2 fruit fly cellular contexts compared by ENCODE assay signal in the genomic region with DNA sequence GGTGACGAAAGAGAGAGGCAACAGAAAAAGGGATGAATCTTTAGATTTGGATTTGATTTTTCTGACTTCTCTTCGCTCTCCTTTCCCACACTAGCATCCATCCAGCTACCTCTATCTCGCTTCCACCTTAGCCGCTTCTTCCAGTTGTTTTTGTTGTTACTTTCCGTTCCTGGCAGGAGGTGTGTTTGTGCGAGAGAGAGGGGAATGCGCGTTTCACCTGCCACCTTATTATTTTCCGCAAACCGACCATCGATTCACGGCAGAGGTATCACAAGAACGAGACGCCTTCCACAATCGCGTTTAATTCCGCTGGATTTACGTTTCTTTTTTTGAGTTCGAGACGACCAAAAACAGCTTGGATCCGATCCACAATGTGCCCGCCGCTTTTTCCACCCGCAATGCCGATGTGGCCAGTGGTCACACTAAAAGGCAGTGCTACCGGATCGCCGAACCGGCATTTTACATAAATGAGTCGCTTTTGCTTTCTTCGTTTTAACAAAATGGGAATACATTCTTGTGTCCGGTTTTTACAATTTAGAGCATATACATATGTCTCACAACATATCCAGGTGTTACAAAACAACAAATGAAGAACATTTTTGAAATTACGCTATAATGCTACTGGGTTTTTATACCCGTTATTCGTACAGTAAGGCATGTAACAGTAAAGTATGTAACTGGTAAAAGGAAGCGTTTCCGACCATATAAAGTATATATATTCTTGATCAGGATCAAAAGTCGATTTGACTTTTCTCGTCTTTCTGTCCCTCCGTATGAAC.
A peak's percentile ranks its signal among the peaks of the same experiment; 100 is the strongest.
TF ChIP-seq lines count a peak whose summit lies in the region.

alpha-Man-Ia (minus strand) TSS at position 392 of the 779 bp plus-strand sequence.

TF ChIP-seq in whole organism, embryonic, 481 proteins besides CTCF, POLR2A, EP300 and RAD21 (continued from another document and continues in another):
- TF ChIP-seq CG7786 (GFP tag; optimal IDR thresholded peaks at IDR 0.05; lab: Kevin White, UChicago) (no peak), maf-S (GFP tag; optimal IDR thresholded peaks at IDR 0.05; lab: Kevin White, UChicago) (no peak), Ets97D (GFP tag; optimal IDR thresholded peaks at IDR 0.05; lab: Kevin White, UChicago) (peak; percentile 62), mirr (GFP tag; optimal IDR thresholded peaks at IDR 0.05; lab: Kevin White, UChicago) (no peak), hb (GFP tag; IDR thresholded peaks at IDR 0.05; lab: Robert Waterston, UW; ENCODE audit: partially characterized antibody) (no peak), Ptx1 (GFP tag; IDR thresholded peaks at IDR 0.05; lab: Robert Waterston, UW) (no peak), NC2β (GFP tag; optimal IDR thresholded peaks at IDR 0.05; lab: Kevin White, UChicago) (no peak), CG12391 (tag; optimal IDR thresholded peaks at IDR 0.05; lab: Kevin White, UChicago) (peak; percentile 34), da (GFP tag; optimal IDR thresholded peaks at IDR 0.05; lab: Kevin White, UChicago) (no peak), sim (GFP tag; IDR thresholded peaks at IDR 0.05; lab: Robert Waterston, UW) (no peak), CG2875 (GFP tag; optimal IDR thresholded peaks at IDR 0.05; lab: Kevin White, UChicago) (no peak), CG6654 (GFP tag; optimal IDR thresholded peaks at IDR 0.05; lab: Kevin White, UChicago) (no peak), oc (tag; optimal IDR thresholded peaks at IDR 0.05; lab: Kevin White, UChicago) (no peak), fd64A (GFP tag; optimal IDR thresholded peaks at IDR 0.05; lab: Kevin White, UChicago) (no peak), CG32772 (GFP tag; IDR thresholded peaks at IDR 0.05; lab: Robert Waterston, UW) (no peak), unc-4 (GFP tag; IDR thresholded peaks at IDR 0.05; lab: Robert Waterston, UW; ENCODE audit: partially characterized antibody) (no peak), MESR4 (GFP tag; optimal IDR thresholded peaks at IDR 0.05; lab: Kevin White, UChicago) (peak; percentile 51), CG10209 (GFP tag; optimal IDR thresholded peaks at IDR 0.05; lab: Kevin White, UChicago) (no peak), Fer2 (tag; optimal IDR thresholded peaks at IDR 0.05; lab: Kevin White, UChicago) (no peak), CG10274 (GFP tag; optimal IDR thresholded peaks at IDR 0.05; lab: Kevin White, UChicago) (no peak), HLH3B (GFP tag; IDR thresholded peaks at IDR 0.05; lab: Robert Waterston, UW) (no peak), ttk (GFP tag; IDR thresholded peaks at IDR 0.05; lab: Robert Waterston, UW) (no peak), jumu (GFP tag; optimal IDR thresholded peaks at IDR 0.05; lab: Kevin White, UChicago) (peak; percentile 26), CG34422 (GFP tag; IDR thresholded peaks at IDR 0.05; lab: Robert Waterston, UW) (peak; percentile 82), CG2202 (tag; optimal IDR thresholded peaks at IDR 0.05; lab: Kevin White, UChicago) (no peak), dpn (GFP tag; optimal IDR thresholded peaks at IDR 0.05; lab: Kevin White, UChicago) (peak; percentile 22 to 41), z (GFP tag; IDR thresholded peaks at IDR 0.05; lab: Robert Waterston, UW) (no peak), lab (GFP tag; optimal IDR thresholded peaks at IDR 0.05; lab: Kevin White, UChicago) (peak; percentile 1), CG11398 (GFP tag; optimal IDR thresholded peaks at IDR 0.05; lab: Kevin White, UChicago) (no peak), Drgx (GFP tag; IDR thresholded peaks at IDR 0.05; lab: Robert Waterston, UW) (no peak), sima (GFP tag; optimal IDR thresholded peaks at IDR 0.05; lab: Kevin White, UChicago) (no peak), disco-r (GFP tag; optimal IDR thresholded peaks at IDR 0.05; lab: Kevin White, UChicago) (no peak), HmgD (GFP tag; optimal IDR thresholded peaks at IDR 0.05; lab: Kevin White, UChicago) (peak; percentile 39), slp2 (GFP tag; optimal IDR thresholded peaks at IDR 0.05; lab: Kevin White, UChicago) (no peak), CG3163 (GFP tag; optimal IDR thresholded peaks at IDR 0.05; lab: Kevin White, UChicago) (no peak), CG6689 (GFP tag; IDR thresholded peaks at IDR 0.05; lab: Robert Waterston, UW) (no peak), NK7.1 (GFP tag; optimal IDR thresholded peaks at IDR 0.05; lab: Kevin White, UChicago) (no peak), crp (GFP tag; optimal IDR thresholded peaks at IDR 0.05; lab: Kevin White, UChicago) (peak in 1 of 2 experiments; percentile 27), CG15601 (tag; optimal IDR thresholded peaks at IDR 0.05; lab: Kevin White, UChicago) (no peak), CG7271 (tag; optimal IDR thresholded peaks at IDR 0.05; lab: Kevin White, UChicago) (no peak), Nf-YB (GFP tag; optimal IDR thresholded peaks at IDR 0.05; lab: Kevin White, UChicago) (no peak), salm (tag; optimal IDR thresholded peaks at IDR 0.05; lab: Kevin White, UChicago) (no peak), CG12942 (GFP tag; optimal IDR thresholded peaks at IDR 0.05; lab: Kevin White, UChicago) (peak; percentile 21), fd96Cb (tag; optimal IDR thresholded peaks at IDR 0.05; lab: Kevin White, UChicago) (no peak), CG8924 (tag; optimal IDR thresholded peaks at IDR 0.05; lab: Kevin White, UChicago) (no peak), CG13296 (GFP tag; optimal IDR thresholded peaks at IDR 0.05; lab: Kevin White, UChicago) (no peak), CG6175 (GFP tag; IDR thresholded peaks at IDR 0.05; lab: Robert Waterston, UW) (no peak), row (GFP tag; IDR thresholded peaks at IDR 0.05; lab: Robert Waterston, UW) (peak; percentile 47), Oli (tag; optimal IDR thresholded peaks at IDR 0.05; lab: Kevin White, UChicago) (peak; percentile 7), Rx (GFP tag; IDR thresholded peaks at IDR 0.05; lab: Robert Waterston, UW) (no peak), CG6683 (GFP tag; optimal IDR thresholded peaks at IDR 0.05; lab: Kevin White, UChicago) (no peak), eyg (GFP tag; optimal IDR thresholded peaks at IDR 0.05; lab: Kevin White, UChicago) (no peak), kay (GFP tag; optimal IDR thresholded peaks at IDR 0.05; lab: Kevin White, UChicago) (no peak), nom (GFP tag; optimal IDR thresholded peaks at IDR 0.05; lab: Kevin White, UChicago) (no peak), rib (GFP tag; IDR thresholded peaks at IDR 0.05; lab: Robert Waterston, UW) (no peak), lov (optimal IDR thresholded peaks at IDR 0.05; lab: Kevin White, UChicago) (no peak), lov (GFP tag; IDR thresholded peaks at IDR 0.05; lab: Robert Waterston, UW) (no peak), Atf3 (GFP tag; optimal IDR thresholded peaks at IDR 0.05; lab: Kevin White, UChicago) (peak; percentile 8), stc (GFP tag; IDR thresholded peaks at IDR 0.05; lab: Robert Waterston, UW) (no peak), Hr78 (GFP tag; optimal IDR thresholded peaks at IDR 0.05; lab: Kevin White, UChicago) (no peak), Ets65A (GFP tag; lab: Kevin White, UChicago) (peak; percentile 92), hbn (GFP tag; IDR thresholded peaks at IDR 0.05; lab: Robert Waterston, UW; ENCODE audit: partially characterized antibody) (0 out of 2 replicates have a peak, but pooled peaks have one; percentile 10), nau (GFP tag; optimal IDR thresholded peaks at IDR 0.05; lab: Kevin White, UChicago) (no peak), CG2120 (GFP tag; optimal IDR thresholded peaks at IDR 0.05; lab: Kevin White, UChicago) (peak; percentile 40)

TF ChIP-seq in whole organism, prepupa, 60 proteins besides CTCF, POLR2A, EP300 and RAD21 (continued from another document):
- TF ChIP-seq CG6163 (GFP tag; IDR thresholded peaks at IDR 0.05; lab: Robert Waterston, UW) = peak; percentile 33; the same call in 2 of the 3 replicates
- TF ChIP-seq CG34406 (GFP tag; optimal IDR thresholded peaks at IDR 0.05; lab: Kevin White, UChicago) = no peak
- TF ChIP-seq Smox (GFP tag; optimal IDR thresholded peaks at IDR 0.05; lab: Kevin White, UChicago) = peak; percentile 13
- peak; percentile 68 for TF ChIP-seq Eip78C (GFP tag; lab: Kevin White, UChicago)
- no peak for TF ChIP-seq CG6808 (GFP tag; optimal IDR thresholded peaks at IDR 0.05; lab: Kevin White, UChicago)
- TF ChIP-seq CG10669 (GFP tag; optimal IDR thresholded peaks at IDR 0.05; lab: Kevin White, UChicago) = no peak
- TF ChIP-seq topi (GFP tag; optimal IDR thresholded peaks at IDR 0.05; lab: Kevin White, UChicago) = no peak
- no peak for TF ChIP-seq Hr38 (GFP tag; optimal IDR thresholded peaks at IDR 0.05; lab: Kevin White, UChicago)
- no peak for TF ChIP-seq CG7368 (GFP tag; optimal IDR thresholded peaks at IDR 0.05; lab: Kevin White, UChicago)
- TF ChIP-seq Blimp-1 (GFP tag; optimal IDR thresholded peaks at IDR 0.05; lab: Kevin White, UChicago) = no peak
- TF ChIP-seq CG6854 (GFP tag; optimal IDR thresholded peaks at IDR 0.05; lab: Kevin White, UChicago) = peak; percentile 2
- TF ChIP-seq Sox102F (GFP tag; optimal IDR thresholded peaks at IDR 0.05; lab: Kevin White, UChicago) = no peak
- TF ChIP-seq CG3032 (tag; optimal IDR thresholded peaks at IDR 0.05; lab: Kevin White, UChicago) = peak; percentile 19
- peak; percentile 30 for TF ChIP-seq Sox14 (GFP tag; optimal IDR thresholded peaks at IDR 0.05; lab: Kevin White, UChicago)
- TF ChIP-seq lz (GFP tag; optimal IDR thresholded peaks at IDR 0.05; lab: Kevin White, UChicago) = peak; percentile 6
- peak; percentile 34 for TF ChIP-seq Hr4 (GFP tag; optimal IDR thresholded peaks at IDR 0.05; lab: Kevin White, UChicago)
- peak; percentile 49 for TF ChIP-seq svp (GFP tag; lab: Kevin White, UChicago)
- no peak for TF ChIP-seq Ets96B (tag; optimal IDR thresholded peaks at IDR 0.05; lab: Kevin White, UChicago)
- TF ChIP-seq CG9139 (GFP tag; optimal IDR thresholded peaks at IDR 0.05; lab: Kevin White, UChicago) = no peak
- TF ChIP-seq dac (GFP tag; optimal IDR thresholded peaks at IDR 0.05; lab: Kevin White, UChicago) = no peak
- TF ChIP-seq CG16779 (tag; optimal IDR thresholded peaks at IDR 0.05; lab: Kevin White, UChicago) = no peak
- TF ChIP-seq Hr39 (GFP tag; optimal IDR thresholded peaks at IDR 0.05; lab: Kevin White, UChicago) = peak; percentile 16
- no peak for TF ChIP-seq fd85E (GFP tag; optimal IDR thresholded peaks at IDR 0.05; lab: Kevin White, UChicago)
- no peak for TF ChIP-seq fd59A (GFP tag; optimal IDR thresholded peaks at IDR 0.05; lab: Kevin White, UChicago)
- TF ChIP-seq ss (GFP tag; optimal IDR thresholded peaks at IDR 0.05; lab: Kevin White, UChicago) = peak in 1 of 2 experiments; percentile 6
- TF ChIP-seq Eip93F (GFP tag; optimal IDR thresholded peaks at IDR 0.05; lab: Kevin White, UChicago) = no peak
- peak; percentile 48 for TF ChIP-seq CG31627 (GFP tag; optimal IDR thresholded peaks at IDR 0.05; lab: Kevin White, UChicago)
- no peak for TF ChIP-seq salr (GFP tag; optimal IDR thresholded peaks at IDR 0.05; lab: Kevin White, UChicago)
- TF ChIP-seq acj6 (GFP tag; optimal IDR thresholded peaks at IDR 0.05; lab: Kevin White, UChicago) = peak; percentile 26
- TF ChIP-seq CG4318 (GFP tag; optimal IDR thresholded peaks at IDR 0.05; lab: Kevin White, UChicago) = no peak
- peak; percentile 25 for TF ChIP-seq cyc (GFP tag; optimal IDR thresholded peaks at IDR 0.05; lab: Kevin White, UChicago)
